Fruit fly (Drosophila melanogaster) whole organism, embryonic: ENCODE results near the gene Coq2.

ENCODE experiments used
- Abd-B ChIP-seq: fragments of 200-800 bp; sonication (Bioruptor generic); optimal IDR thresholded peaks from 2 replicates; lab custom pipeline; 2018; ENCODE audit warnings: missing biosample characterization, mild to moderate bottlenecking, missing genetic modification characterization, moderate library complexity
- Antp ChIP-seq: fragments of 200-800 bp; sonication (Bioruptor generic); optimal IDR thresholded peaks from 3 replicates; lab custom pipeline; 2016; ENCODE audit warnings: missing biosample characterization, missing genetic modification characterization
- CG10209 ChIP-seq: fragments of 200-800 bp; sonication (Bioruptor generic); optimal IDR thresholded peaks from 3 replicates; lab custom pipeline; 2017; ENCODE audit warnings: missing biosample characterization, mild to moderate bottlenecking, missing genetic modification characterization, missing genetic modification reagents
- CG10959 ChIP-seq: fragments of 200-800 bp; sonication (Bioruptor generic); IDR thresholded peaks from 2 replicates; pipeline ENCODE4 v1.3.6; 2022; ENCODE audit warnings: missing biosample characterization, missing genetic modification characterization
- CG13624 ChIP-seq: fragments of 200-800 bp; sonication (Bioruptor generic); optimal IDR thresholded peaks from 2 replicates; lab custom pipeline; 2016; ENCODE audit warnings: missing biosample characterization, missing genetic modification characterization
- CG14050 ChIP-seq: fragments of 200-800 bp; sonication (Bioruptor generic); IDR thresholded peaks from 3 replicates; pipeline ENCODE4 v1.3.6; 2022; ENCODE audit warnings: missing biosample characterization, missing genetic modification characterization
- CG17568 ChIP-seq: fragments of 200-800 bp; sonication (Bioruptor generic); optimal IDR thresholded peaks from 2 replicates; lab custom pipeline; 2018; ENCODE audit warnings: missing biosample characterization, mild to moderate bottlenecking, missing genetic modification characterization, moderate library complexity
- CG2129 ChIP-seq: fragments of 200-800 bp; sonication (Bioruptor generic); IDR thresholded peaks from 2 replicates; pipeline ENCODE4 v1.3.6; 2022; ENCODE audit warnings: missing biosample characterization, missing genetic modification characterization; ENCODE audit not compliant: partially characterized antibody
- CG30431 ChIP-seq: fragments of 200-800 bp; sonication (Bioruptor generic); optimal IDR thresholded peaks from 2 replicates; lab custom pipeline; 2017; ENCODE audit warnings: missing biosample characterization, missing genetic modification characterization
- CG34422 ChIP-seq: fragments of 200-800 bp; sonication (Bioruptor generic); IDR thresholded peaks from 3 replicates; pipeline ENCODE4 v1.3.6; 2022; ENCODE audit warnings: missing biosample characterization, missing genetic modification characterization
- CG3726 ChIP-seq: fragments of 200-800 bp; sonication (Bioruptor generic); IDR thresholded peaks from 3 replicates; pipeline ENCODE4, ENCODE4 v1.3.6; 2022; ENCODE audit warnings: missing biosample characterization, missing genetic modification characterization
- CG42726 ChIP-seq: fragments of 200-800 bp; sonication (Bioruptor generic); IDR thresholded peaks from 2 replicates; pipeline ENCODE4 v1.3.6; 2022; ENCODE audit warnings: missing biosample characterization, missing genetic modification characterization; ENCODE audit not compliant: partially characterized antibody
- CG4328 ChIP-seq: fragments of 200-800 bp; sonication (Bioruptor generic); optimal IDR thresholded peaks from 3 replicates; lab custom pipeline; 2017; ENCODE audit warnings: missing biosample characterization, missing genetic modification reagents, missing genetic modification characterization
- CG4820 ChIP-seq: fragments of 200-800 bp; sonication (Bioruptor generic); optimal IDR thresholded peaks from 3 replicates; lab custom pipeline; 2016; ENCODE audit warnings: missing biosample characterization, missing genetic modification characterization
- CG5953 ChIP-seq: fragments of 200-800 bp; sonication (Bioruptor generic); IDR thresholded peaks from 2 replicates; pipeline ENCODE4 v1.3.6; 2022; ENCODE audit warnings: missing biosample characterization, missing genetic modification characterization
- CG8765 ChIP-seq: fragments of 200-800 bp; sonication (Bioruptor generic); IDR thresholded peaks from 2 replicates; pipeline ENCODE4 v1.3.6; 2022; ENCODE audit warnings: missing biosample characterization, missing genetic modification characterization
- CG9609 ChIP-seq: fragments of 200-800 bp; sonication (Bioruptor generic); optimal IDR thresholded peaks from 3 replicates; lab custom pipeline; 2016; ENCODE audit warnings: missing biosample characterization, missing genetic modification characterization
- CG9876 ChIP-seq: fragments of 200-800 bp; sonication (Bioruptor generic); optimal IDR thresholded peaks from 2 replicates; lab custom pipeline; 2016; ENCODE audit warnings: missing biosample characterization, missing genetic modification characterization
- Dref ChIP-seq: fragments of 200-800 bp; sonication (Bioruptor generic); IDR thresholded peaks from 2 replicates; pipeline ENCODE4 v1.3.6; 2022; ENCODE audit warnings: missing biosample characterization, missing genetic modification characterization
- GATAe ChIP-seq: fragments of 200-800 bp; sonication (Bioruptor generic); conservative IDR thresholded peaks from 2 replicates; pipeline ENCODE4 v1.3.6; 2022; ENCODE audit warnings: missing biosample characterization, missing genetic modification characterization
- Hand ChIP-seq: fragments of 200-800 bp; sonication (Bioruptor generic); optimal IDR thresholded peaks from 2 replicates; lab custom pipeline; 2017; ENCODE audit warnings: mild to moderate bottlenecking, missing biosample characterization, missing genetic modification reagents, missing genetic modification characterization
- HmgZ ChIP-seq: fragments of 200-800 bp; sonication (Bioruptor generic); optimal IDR thresholded peaks from 2 replicates; lab custom pipeline; 2018; ENCODE audit warnings: missing biosample characterization, mild to moderate bottlenecking, missing genetic modification characterization
- Hr3 ChIP-seq: fragments of 200-800 bp; sonication (Bioruptor generic); optimal IDR thresholded peaks from 3 replicates; lab custom pipeline; 2016; ENCODE audit warnings: missing biosample characterization, missing genetic modification characterization
- Optix ChIP-seq: fragments of 200-800 bp; sonication (Bioruptor generic); IDR thresholded peaks from 3 replicates; pipeline ENCODE4 v1.3.6; 2022; ENCODE audit warnings: missing biosample characterization, missing genetic modification characterization
- Xrp1 ChIP-seq: fragments of 200-800 bp; sonication (Bioruptor generic); IDR thresholded peaks from 2 replicates; pipeline ENCODE4 v1.3.6; 2022; ENCODE audit warnings: missing biosample characterization, missing genetic modification characterization
- ab ChIP-seq: fragments of 200-800 bp; sonication (Bioruptor generic); optimal IDR thresholded peaks from 2 replicates; lab custom pipeline; 2016; ENCODE audit warnings: missing biosample characterization, missing genetic modification characterization
- az2 ChIP-seq: fragments of 200-800 bp; sonication (Bioruptor generic); optimal IDR thresholded peaks from 3 replicates; lab custom pipeline; 2016; ENCODE audit warnings: missing biosample characterization, missing genetic modification characterization
- br ChIP-seq: fragments of >200 bp; optimal IDR thresholded peaks from 2 replicates; lab custom pipeline; 2017
- dimm ChIP-seq: fragments of 200-800 bp; sonication (Bioruptor generic); IDR thresholded peaks from 2 replicates; pipeline ENCODE4 v1.3.6; 2022; ENCODE audit warnings: missing biosample characterization, missing genetic modification characterization
- dm ChIP-seq: fragments of 200-800 bp; sonication (Bioruptor generic); optimal IDR thresholded peaks from 3 replicates; lab custom pipeline; 2016; ENCODE audit warnings: missing biosample characterization, missing genetic modification characterization
- dmrt99B ChIP-seq: fragments of 200-800 bp; sonication (Bioruptor generic); optimal IDR thresholded peaks from 2 replicates; lab custom pipeline; 2018; ENCODE audit warnings: missing biosample characterization, mild to moderate bottlenecking, missing genetic modification characterization, moderate library complexity
- emc ChIP-seq: fragments of 200-800 bp; sonication (Bioruptor generic); optimal IDR thresholded peaks from 2 replicates; lab custom pipeline; 2016; ENCODE audit warnings: missing biosample characterization, missing genetic modification characterization
- exex ChIP-seq: fragments of 200-800 bp; sonication (Bioruptor generic); optimal IDR thresholded peaks from 4 replicates; lab custom pipeline; 2018; ENCODE audit warnings: missing biosample characterization, mild to moderate bottlenecking, missing genetic modification characterization, moderate library complexity
- fd3F ChIP-seq: fragments of 200-800 bp; sonication (Bioruptor generic); optimal IDR thresholded peaks from 2 replicates; lab custom pipeline; 2018; ENCODE audit warnings: missing biosample characterization, mild to moderate bottlenecking, missing genetic modification characterization, moderate library complexity
- fd64A ChIP-seq: fragments of 200-800 bp; sonication (Bioruptor generic); optimal IDR thresholded peaks from 3 replicates; lab custom pipeline; 2018; ENCODE audit warnings: missing biosample characterization, mild to moderate bottlenecking, missing genetic modification characterization
- fd96Cb ChIP-seq: fragments of 200-800 bp; sonication (Bioruptor generic); optimal IDR thresholded peaks from 2 replicates; lab custom pipeline; 2018; ENCODE audit warnings: missing biosample characterization, mild to moderate bottlenecking, missing genetic modification characterization, moderate library complexity
- gem ChIP-seq: fragments of 200-800 bp; sonication (Bioruptor generic); optimal IDR thresholded peaks from 2 replicates; lab custom pipeline; 2019; ENCODE audit warnings: missing biosample characterization, mild to moderate bottlenecking, missing genetic modification characterization, moderate library complexity
- grau ChIP-seq: fragments of 200-800 bp; optimal IDR thresholded peaks from 3 replicates; lab custom pipeline; 2019; ENCODE audit warnings: missing biosample characterization, mild to moderate bottlenecking, missing genetic modification characterization, moderate library complexity
- klu ChIP-seq: fragments of 200-800 bp; sonication (Bioruptor generic); IDR thresholded peaks from 2 replicates; pipeline ENCODE4 v1.3.6; 2022; ENCODE audit warnings: missing biosample characterization, missing genetic modification characterization
- lola ChIP-seq, 3 experiments: fragments of >200 bp in 2 of 3; fragments of 200-800 bp in 1 of 3; sonication (Bioruptor generic) in 1 of 3; optimal IDR thresholded peaks; 2 replicates each; lab custom pipeline; 2017 to 2019; ENCODE audit warnings: missing biosample characterization in 3 of 3, missing genetic modification characterization in 3 of 3, mild to moderate bottlenecking in 1 of 3, moderate library complexity in 1 of 3
- mam ChIP-seq: fragments of 200-800 bp; sonication (Bioruptor generic); optimal IDR thresholded peaks from 3 replicates; lab custom pipeline; 2016; ENCODE audit warnings: missing biosample characterization, missing genetic modification characterization
- pum ChIP-seq: fragments of 200-800 bp; sonication (Bioruptor generic); optimal IDR thresholded peaks from 2 replicates; lab custom pipeline; 2016; ENCODE audit warnings: missing biosample characterization, missing genetic modification characterization
- ranshi ChIP-seq: fragments of 200-800 bp; sonication (Bioruptor generic); IDR thresholded peaks from 2 replicates; pipeline ENCODE4 v1.3.6; 2022; ENCODE audit warnings: missing biosample characterization, missing genetic modification characterization
- sd ChIP-seq: fragments of 200-800 bp; sonication (Bioruptor generic); optimal IDR thresholded peaks from 3 replicates; lab custom pipeline; 2018; ENCODE audit warnings: missing biosample characterization, mild to moderate bottlenecking, missing genetic modification characterization, moderate library complexity
- shn ChIP-seq: fragments of 200-800 bp; sonication (Bioruptor generic); optimal IDR thresholded peaks from 3 replicates; lab custom pipeline; 2016; ENCODE audit warnings: missing biosample characterization, missing genetic modification characterization
- slbo ChIP-seq: fragments of 200-800 bp; sonication (Bioruptor generic); IDR thresholded peaks from 2 replicates; pipeline ENCODE4 v1.3.6; 2022; ENCODE audit warnings: missing biosample characterization, missing genetic modification characterization
- stc ChIP-seq: fragments of 200-800 bp; sonication (Bioruptor generic); IDR thresholded peaks from 2 replicates; pipeline ENCODE4 v1.3.6; 2022; ENCODE audit warnings: missing biosample characterization, missing genetic modification characterization
- stwl ChIP-seq: fragments of 200-800 bp; sonication (Bioruptor generic); optimal IDR thresholded peaks from 3 replicates; lab custom pipeline; 2018; ENCODE audit warnings: missing biosample characterization, mild to moderate bottlenecking, missing genetic modification characterization, moderate library complexity
- sug ChIP-seq: fragments of 200-800 bp; optimal IDR thresholded peaks from 2 replicates; lab custom pipeline; 2019; ENCODE audit warnings: missing biosample characterization, mild to moderate bottlenecking, missing genetic modification characterization, moderate library complexity
- toy ChIP-seq: fragments of 200-800 bp; sonication (Bioruptor generic); IDR thresholded peaks from 2 replicates; pipeline ENCODE4 v1.3.6; 2022; ENCODE audit warnings: missing biosample characterization, missing genetic modification characterization
- usp ChIP-seq: fragments of >200 bp; optimal IDR thresholded peaks from 2 replicates; lab custom pipeline; 2017; ENCODE audit warnings: missing biosample characterization, missing genetic modification characterization
- zen2 ChIP-seq: fragments of 200-800 bp; sonication (Bioruptor generic); IDR thresholded peaks from 3 replicates; pipeline ENCODE4 v1.3.6; 2022; ENCODE audit warnings: missing biosample characterization, missing genetic modification characterization; ENCODE audit not compliant: partially characterized antibody

The Coq2 gene

dm6 chr3R:8354458-8354857 is 38.1 kb upstream of the Coq2 start (continued):
- TF ChIP-seq Hr3 (GFP tag; lab: Kevin White, UChicago) (no peak), GATAe (no peak), CG42726 (GFP tag; lab: Robert Waterston, UW) (no peak), CG17568 (GFP tag; lab: Kevin White, UChicago) (peak; percentile 48), sd (tag; lab: Kevin White, UChicago) (peak; percentile 89), emc (GFP tag; lab: Kevin White, UChicago) (no peak), lola (GFP tag; optimal IDR thresholded peaks at IDR 0.05; lab: Kevin White, UChicago) (no peak), CG9876 (no peak), Xrp1 (GFP tag; lab: Robert Waterston, UW) (peak; percentile 65), HmgZ (tag; lab: Kevin White, UChicago) (peak; percentile 11), CG2129 (GFP tag; lab: Robert Waterston, UW) (no peak), usp (GFP tag; lab: Kevin White, UChicago) (no peak), toy (GFP tag; lab: Robert Waterston, UW) (no peak), sug (tag; lab: Kevin White, UChicago) (peak; percentile 73), mam (GFP tag; lab: Kevin White, UChicago) (peak; percentile 40), slbo (GFP tag; lab: Robert Waterston, UW) (peak; percentile 82), CG10959 (GFP tag; lab: Robert Waterston, UW) (no peak), CG34422 (GFP tag; lab: Robert Waterston, UW) (peak; percentile 54; the same call in 2 of the 3 replicates), zen2 (GFP tag; lab: Robert Waterston, UW) (no peak), fd96Cb (tag; lab: Kevin White, UChicago) (peak; percentile 44), ranshi (GFP tag; lab: Robert Waterston, UW) (no peak; the same call in 1 of the 2 replicates), grau (tag; lab: Kevin White, UChicago) (peak; percentile 89), Optix (GFP tag; lab: Robert Waterston, UW) (no peak), klu (GFP tag; lab: Robert Waterston, UW) (no peak), fd64A (GFP tag; lab: Kevin White, UChicago) (no peak), ab (GFP tag; lab: Kevin White, UChicago) (no peak), CG4328 (GFP tag; lab: Kevin White, UChicago) (no peak), CG4820 (GFP tag; lab: Kevin White, UChicago) (peak; percentile 35), CG5953 (GFP tag; lab: Robert Waterston, UW) (peak; percentile 66), fd3F (GFP tag; lab: Kevin White, UChicago) (peak; percentile 28), stc (GFP tag; lab: Robert Waterston, UW) (peak; percentile 79), Dref (no peak), gem (tag; lab: Kevin White, UChicago) (peak; percentile 73), pum (GFP tag; lab: Kevin White, UChicago) (no peak), dm (GFP tag; lab: Kevin White, UChicago) (no peak), Abd-B (no peak), CG10209 (GFP tag; lab: Kevin White, UChicago) (peak; percentile 32), dmrt99B (tag; lab: Kevin White, UChicago) (peak; percentile 52), CG3726 (GFP tag; lab: Robert Waterston, UW) (no peak), Hand (no peak), exex (tag; lab: Kevin White, UChicago) (no peak), shn (GFP tag; lab: Kevin White, UChicago) (no peak), br (lab: Kevin White, UChicago) (no peak), dimm (GFP tag; lab: Robert Waterston, UW) (0 out of 2 replicates have a peak, but pooled peaks have one; percentile 17), az2 (GFP tag; lab: Kevin White, UChicago) (peak; percentile 23), CG13624 (GFP tag; lab: Kevin White, UChicago) (no peak), CG8765 (GFP tag; lab: Robert Waterston, UW) (no peak), Antp (GFP tag; lab: Kevin White, UChicago) (no peak), CG9609 (GFP tag; lab: Kevin White, UChicago) (no peak), stwl (tag; lab: Kevin White, UChicago) (no peak), CG30431 (no peak), CG14050 (GFP tag; lab: Robert Waterston, UW) (peak; percentile 64; the same call in 2 of the 3 replicates)
